Fruit fly (Drosophila melanogaster) whole organism, embryonic: ENCODE measurements around the gene Sar1.

ENCODE experiments used
- Aef1 ChIP-seq: fragments of 200-800 bp; sonication (Bioruptor generic); IDR thresholded peaks from 3 replicates; pipeline ENCODE4 v1.3.6; 2022; ENCODE audit warnings: missing biosample characterization, missing genetic modification characterization
- BEAF-32 ChIP-seq: fragments of 200-800 bp; sonication (Bioruptor generic); optimal IDR thresholded peaks from 3 replicates; lab custom pipeline; 2017; ENCODE audit warnings: missing biosample characterization, missing genetic modification characterization, mild to moderate bottlenecking, moderate library complexity, missing genetic modification reagents
- Bgb ChIP-seq: fragments of 200-800 bp; sonication (Bioruptor generic); IDR thresholded peaks from 2 replicates; pipeline ENCODE4 v1.3.6; 2022; ENCODE audit warnings: missing biosample characterization, missing genetic modification characterization; ENCODE audit not compliant: partially characterized antibody
- CG10959 ChIP-seq: fragments of 200-800 bp; sonication (Bioruptor generic); IDR thresholded peaks from 2 replicates; pipeline ENCODE4 v1.3.6; 2022; ENCODE audit warnings: missing biosample characterization, missing genetic modification characterization
- CG12299 ChIP-seq: fragments of 200-800 bp; sonication (Bioruptor generic); optimal IDR thresholded peaks from 2 replicates; lab custom pipeline; 2018; ENCODE audit warnings: missing biosample characterization, mild to moderate bottlenecking, missing genetic modification characterization
- CG13894 ChIP-seq: fragments of 200-800 bp; sonication (Bioruptor generic); optimal IDR thresholded peaks from 3 replicates; lab custom pipeline; 2018; ENCODE audit warnings: missing biosample characterization, mild to moderate bottlenecking, missing genetic modification characterization, moderate library complexity
- CG15696 ChIP-seq: fragments of 200-800 bp; sonication (Bioruptor generic); optimal IDR thresholded peaks from 2 replicates; lab custom pipeline; 2019; ENCODE audit warnings: missing biosample characterization, mild to moderate bottlenecking, missing genetic modification characterization, moderate library complexity
- CG16815 ChIP-seq: fragments of 200-800 bp; sonication (Bioruptor generic); optimal IDR thresholded peaks from 3 replicates; lab custom pipeline; 2017; ENCODE audit warnings: missing biosample characterization, mild to moderate bottlenecking, missing genetic modification characterization
- CG1792 ChIP-seq: fragments of 200-800 bp; sonication (Bioruptor generic); optimal IDR thresholded peaks from 2 replicates; lab custom pipeline; 2016; ENCODE audit warnings: missing biosample characterization, missing genetic modification characterization
- CG18476 ChIP-seq: fragments of 200-800 bp; sonication (Bioruptor generic); optimal IDR thresholded peaks from 2 replicates; lab custom pipeline; 2016; ENCODE audit warnings: missing biosample characterization, mild to moderate bottlenecking, missing genetic modification characterization
- CG18599 ChIP-seq: fragments of 200-800 bp; sonication (Bioruptor generic); optimal IDR thresholded peaks from 3 replicates; lab custom pipeline; 2017; ENCODE audit warnings: missing biosample characterization, missing genetic modification characterization, mild to moderate bottlenecking, moderate library complexity, missing genetic modification reagents
- CG2120 ChIP-seq: fragments of 200-800 bp; sonication (Bioruptor generic); optimal IDR thresholded peaks from 3 replicates; lab custom pipeline; 2016; ENCODE audit warnings: missing biosample characterization, missing genetic modification characterization
- CG3726 ChIP-seq: fragments of 200-800 bp; sonication (Bioruptor generic); IDR thresholded peaks from 3 replicates; pipeline ENCODE4, ENCODE4 v1.3.6; 2022; ENCODE audit warnings: missing biosample characterization, missing genetic modification characterization
- CG4404 ChIP-seq: fragments of 200-800 bp; sonication (Bioruptor generic); IDR thresholded peaks from 2 replicates; pipeline ENCODE4 v1.3.6; 2022; ENCODE audit warnings: missing biosample characterization, missing genetic modification characterization
- CG7556 ChIP-seq: fragments of 200-800 bp; sonication (Bioruptor generic); optimal IDR thresholded peaks from 2 replicates; lab custom pipeline; 2017; ENCODE audit warnings: missing biosample characterization, mild to moderate bottlenecking, missing genetic modification characterization
- CG8089 ChIP-seq: fragments of 200-800 bp; sonication (Bioruptor generic); optimal IDR thresholded peaks from 3 replicates; lab custom pipeline; 2016; ENCODE audit warnings: missing biosample characterization, missing genetic modification characterization
- CG8478 ChIP-seq: fragments of >200 bp; optimal IDR thresholded peaks from 2 replicates; lab custom pipeline; 2018
- CG9797 ChIP-seq: fragments of 200-800 bp; sonication (Bioruptor generic); optimal IDR thresholded peaks from 3 replicates; lab custom pipeline; 2018; ENCODE audit warnings: missing biosample characterization, mild to moderate bottlenecking, missing genetic modification characterization
- CrebB ChIP-seq: fragments of 200-800 bp; sonication (Bioruptor generic); optimal IDR thresholded peaks from 3 replicates; lab custom pipeline; 2018; ENCODE audit warnings: missing biosample characterization, mild to moderate bottlenecking, missing genetic modification characterization
- D ChIP-seq, 2 experiments: fragments of 200-800 bp in 1 of 2; fragments of >200 bp in 1 of 2; sonication (Bioruptor generic) in 1 of 2; optimal IDR thresholded peaks; 2 replicates in 1 of 2; 3 replicates in 1 of 2; lab custom pipeline; 2017; ENCODE audit warnings: mild to moderate bottlenecking in 1 of 2, missing biosample characterization in 1 of 2, missing genetic modification characterization in 1 of 2, missing genetic modification reagents in 1 of 2
- Dek ChIP-seq: fragments of 200-800 bp; sonication (Bioruptor generic); optimal IDR thresholded peaks from 3 replicates; lab custom pipeline; 2019; ENCODE audit warnings: missing biosample characterization, mild to moderate bottlenecking, missing genetic modification characterization, moderate library complexity
- Dip3 ChIP-seq: fragments of 200-800 bp; sonication (Bioruptor generic); optimal IDR thresholded peaks from 3 replicates; lab custom pipeline; 2016; ENCODE audit warnings: missing biosample characterization, missing genetic modification characterization
- Fer3 ChIP-seq: fragments of 200-800 bp; sonication (Bioruptor generic); optimal IDR thresholded peaks from 2 replicates; lab custom pipeline; 2018; ENCODE audit warnings: missing biosample characterization, mild to moderate bottlenecking, missing genetic modification characterization, moderate library complexity
- HmgD ChIP-seq: fragments of 200-800 bp; sonication (Bioruptor generic); optimal IDR thresholded peaks from 3 replicates; lab custom pipeline; 2016; ENCODE audit warnings: missing biosample characterization, missing genetic modification characterization
- Hmr ChIP-seq: fragments of 200-800 bp; sonication (Bioruptor generic); optimal IDR thresholded peaks from 3 replicates; lab custom pipeline; 2017; ENCODE audit warnings: mild to moderate bottlenecking, missing biosample characterization, missing genetic modification reagents, missing genetic modification characterization
- Hr51 ChIP-seq, 2 experiments: fragments of 200-800 bp; sonication (Bioruptor generic); optimal IDR thresholded peaks; 2 replicates in 1 of 2; 3 replicates in 1 of 2; lab custom pipeline; 2016 to 2018; ENCODE audit warnings: missing biosample characterization in 2 of 2, missing genetic modification characterization in 2 of 2, mild to moderate bottlenecking in 1 of 2, moderate library complexity in 1 of 2
- Kr ChIP-seq: fragments of 200-800 bp; sonication (Bioruptor generic); optimal IDR thresholded peaks from 2 replicates; lab custom pipeline; 2017; ENCODE audit warnings: missing biosample characterization, mild to moderate bottlenecking, missing genetic modification characterization
- Max ChIP-seq: fragments of 200-800 bp; sonication (Bioruptor generic); optimal IDR thresholded peaks from 2 replicates; lab custom pipeline; 2016; ENCODE audit warnings: missing biosample characterization, mild to moderate bottlenecking, missing genetic modification characterization
- Mes4 ChIP-seq: fragments of 200-800 bp; sonication (Bioruptor generic); optimal IDR thresholded peaks from 2 replicates; lab custom pipeline; 2016; ENCODE audit warnings: missing biosample characterization, missing genetic modification characterization
- Nf-YB ChIP-seq: fragments of 200-800 bp; sonication (Bioruptor generic); optimal IDR thresholded peaks from 3 replicates; lab custom pipeline; 2019; ENCODE audit warnings: missing biosample characterization, mild to moderate bottlenecking, missing genetic modification characterization, moderate library complexity
- PHDP ChIP-seq: fragments of 200-800 bp; sonication (Bioruptor generic); optimal IDR thresholded peaks from 3 replicates; lab custom pipeline; 2018; ENCODE audit warnings: missing biosample characterization, mild to moderate bottlenecking, missing genetic modification characterization, moderate library complexity
- Taf1 ChIP-seq: fragments of 200-800 bp; sonication (Bioruptor generic); IDR thresholded peaks from 2 replicates; pipeline ENCODE4 v1.3.6; 2022; ENCODE audit warnings: missing biosample characterization, missing genetic modification characterization
- ac ChIP-seq: fragments of 200-800 bp; sonication (Bioruptor generic); optimal IDR thresholded peaks from 3 replicates; lab custom pipeline; 2017; ENCODE audit warnings: missing biosample characterization, mild to moderate bottlenecking, missing genetic modification characterization
- ato ChIP-seq: fragments of 200-800 bp; sonication (Bioruptor generic); IDR thresholded peaks from 2 replicates; pipeline ENCODE4 v1.3.6; 2022; ENCODE audit warnings: missing biosample characterization, missing genetic modification characterization; ENCODE audit not compliant: partially characterized antibody
- az2 ChIP-seq: fragments of 200-800 bp; sonication (Bioruptor generic); optimal IDR thresholded peaks from 3 replicates; lab custom pipeline; 2016; ENCODE audit warnings: missing biosample characterization, missing genetic modification characterization
- bab2 ChIP-seq: fragments of 200-800 bp; sonication (Bioruptor generic); optimal IDR thresholded peaks from 2 replicates; lab custom pipeline; 2016; ENCODE audit warnings: missing biosample characterization, missing genetic modification characterization
- btn ChIP-seq: fragments of 200-800 bp; sonication (Bioruptor generic); optimal IDR thresholded peaks from 2 replicates; lab custom pipeline; 2016; ENCODE audit warnings: missing biosample characterization, missing genetic modification characterization
- ci ChIP-seq: fragments of 200-800 bp; sonication (Bioruptor generic); IDR thresholded peaks from 3 replicates; pipeline ENCODE4 v1.3.6; 2022; ENCODE audit warnings: missing biosample characterization, missing genetic modification characterization
- eve ChIP-seq, 2 experiments: fragments of >200 bp; optimal IDR thresholded peaks; 2 replicates each; lab custom pipeline; 2017; ENCODE audit warnings: missing biosample characterization in 2 of 2, missing genetic modification characterization in 2 of 2
- fd102C ChIP-seq: fragments of 200-800 bp; sonication (Bioruptor generic); optimal IDR thresholded peaks from 2 replicates; lab custom pipeline; 2018; ENCODE audit warnings: missing biosample characterization, mild to moderate bottlenecking, missing genetic modification characterization, moderate library complexity
- gcm ChIP-seq: fragments of 200-800 bp; sonication (Bioruptor generic); optimal IDR thresholded peaks from 2 replicates; lab custom pipeline; 2019; ENCODE audit warnings: missing biosample characterization, mild to moderate bottlenecking, missing genetic modification characterization, moderate library complexity
- gsb-n ChIP-seq: fragments of 200-800 bp; sonication (Bioruptor generic); optimal IDR thresholded peaks from 3 replicates; lab custom pipeline; 2018; ENCODE audit warnings: missing biosample characterization, mild to moderate bottlenecking, missing genetic modification characterization
- luna ChIP-seq: fragments of 200-800 bp; sonication (Bioruptor generic); optimal IDR thresholded peaks from 2 replicates; lab custom pipeline; 2016; ENCODE audit warnings: missing biosample characterization, missing genetic modification characterization
- odd ChIP-seq: fragments of 200-800 bp; sonication (Bioruptor generic); optimal IDR thresholded peaks from 2 replicates; lab custom pipeline; 2017; ENCODE audit warnings: missing biosample characterization, mild to moderate bottlenecking, missing genetic modification characterization
- ro ChIP-seq: fragments of 200-800 bp; sonication (Bioruptor generic); IDR thresholded peaks from 2 replicates; pipeline ENCODE4 v1.3.6; 2022; ENCODE audit warnings: missing biosample characterization, missing genetic modification characterization
- tna ChIP-seq: fragments of 200-800 bp; sonication (Bioruptor generic); IDR thresholded peaks from 2 replicates; pipeline ENCODE4 v1.3.6; 2022; ENCODE audit warnings: missing biosample characterization, missing genetic modification characterization; ENCODE audit not compliant: partially characterized antibody
- zen ChIP-seq: fragments of 200-800 bp; sonication (Bioruptor generic); optimal IDR thresholded peaks from 3 replicates; lab custom pipeline; 2018; ENCODE audit warnings: missing biosample characterization, mild to moderate bottlenecking, missing genetic modification characterization, moderate library complexity
- zfh2 ChIP-seq: fragments of 200-800 bp; sonication (Bioruptor generic); optimal IDR thresholded peaks from 2 replicates; lab custom pipeline; 2016; ENCODE audit warnings: missing biosample characterization, missing genetic modification characterization

Sar1 gene

dm6 chr3R:22367126-22368076, 10.9 kb downstream of the Sar1 start, which contains the start of the genes Polr3F and PyK (continued):
- TF ChIP-seq btn (GFP tag; lab: Kevin White, UChicago) (no peak), BEAF-32 (peak; percentile 50), CG10959 (GFP tag; lab: Robert Waterston, UW) (no peak), CG2120 (GFP tag; lab: Kevin White, UChicago) (peak; percentile 52), ato (GFP tag; lab: Robert Waterston, UW) (no peak), CG8089 (GFP tag; lab: Kevin White, UChicago) (no peak), Taf1 (GFP tag; lab: Robert Waterston, UW) (no peak), zen (tag; lab: Kevin White, UChicago) (peak; percentile 28), luna (GFP tag; lab: Kevin White, UChicago) (no peak), CG9797 (peak; percentile 40), Kr (GFP tag; lab: Kevin White, UChicago) (no peak), Fer3 (tag; lab: Kevin White, UChicago) (peak; percentile 40), Hmr (GFP tag; lab: Kevin White, UChicago) (peak; percentile 51), gcm (GFP tag; lab: Kevin White, UChicago) (no peak), Bgb (GFP tag; lab: Robert Waterston, UW) (no peak), CG8478 (no peak), CG16815 (GFP tag; lab: Kevin White, UChicago) (no peak), CG7556 (GFP tag; lab: Kevin White, UChicago) (peak; percentile 5), CG18476 (GFP tag; lab: Kevin White, UChicago) (peak; percentile 24), zfh2 (GFP tag; lab: Kevin White, UChicago) (peak; percentile 15), Aef1 (GFP tag; lab: Robert Waterston, UW) (peak; percentile 12; the same call in 1 of the 3 replicates), CG3726 (GFP tag; lab: Robert Waterston, UW) (no peak), Dek (tag; lab: Kevin White, UChicago) (peak; percentile 3), CG15696 (tag; lab: Kevin White, UChicago) (peak; percentile 13), PHDP (tag; lab: Kevin White, UChicago) (peak; percentile 56), Max (GFP tag; lab: Kevin White, UChicago) (peak; percentile 33), gsb-n (tag; lab: Kevin White, UChicago) (peak; percentile 13), Mes4 (GFP tag; lab: Kevin White, UChicago) (no peak), CG12299 (tag; lab: Kevin White, UChicago) (no peak), HmgD (no peak), CG4404 (GFP tag; lab: Robert Waterston, UW) (no peak), az2 (GFP tag; lab: Kevin White, UChicago) (no peak), tna (GFP tag; lab: Robert Waterston, UW) (no peak), CrebB (tag; lab: Kevin White, UChicago) (no peak), eve (GFP tag; optimal IDR thresholded peaks at IDR 0.05; lab: Kevin White, UChicago) (no peak), Hr51 (GFP tag; optimal IDR thresholded peaks at IDR 0.05; lab: Kevin White, UChicago) (peak in 1 of 2 experiments; percentile 56), CG1792 (GFP tag; lab: Kevin White, UChicago) (no peak), fd102C (GFP tag; lab: Kevin White, UChicago) (no peak), bab2 (GFP tag; lab: Kevin White, UChicago) (no peak), ac (GFP tag; lab: Kevin White, UChicago) (no peak), Nf-YB (GFP tag; lab: Kevin White, UChicago) (peak; percentile 14), Dip3 (peak; percentile 10), ro (GFP tag; lab: Robert Waterston, UW) (no peak), odd (GFP tag; lab: Kevin White, UChicago) (no peak), D (optimal IDR thresholded peaks at IDR 0.05; lab: Kevin White, UChicago) (no peak), D (GFP tag; optimal IDR thresholded peaks at IDR 0.05; lab: Kevin White, UChicago) (no peak), CG18599 (GFP tag; lab: Kevin White, UChicago) (no peak), ci (GFP tag; lab: Robert Waterston, UW) (peak; percentile 33; the same call in 1 of the 3 replicates), CG13894 (tag; lab: Kevin White, UChicago) (no peak)
